Fruit fly (Drosophila melanogaster) S2 (cell line): ENCODE data around the gene Qsox2.

Experiments
- CG8478 ChIP-seq: fragments of >200 bp; optimal IDR thresholded peaks from 2 replicates; lab custom pipeline; 2018
- CTCF ChIP-seq, 2 experiments: fragments of >200 bp; optimal IDR thresholded peaks; 2 replicates each; lab custom pipeline; 2018

Qsox2 gene

dm6 chr3R:21939110-21939509, 25.6 kb downstream of the Qsox2 start:
- TF ChIP-seq CTCF (optimal IDR thresholded peaks at IDR 0.05; lab: Kevin White, UChicago) (no peak), CG8478 (lab: Kevin White, UChicago) (no peak)

- TF ChIP-seq CG8478 (lab: Kevin White, UChicago) (no peak), CTCF (optimal IDR thresholded peaks at IDR 0.05; lab: Kevin White, UChicago) (no peak)
Measured at dm6 chr3R:21940172-21940571, 26.6 kb downstream of the Qsox2 start.

- TF ChIP-seq CTCF (optimal IDR thresholded peaks at IDR 0.05; lab: Kevin White, UChicago) = no peak
- no peak for TF ChIP-seq CG8478 (lab: Kevin White, UChicago)
Measured at dm6 chr3R:21940884-21941390, 27.4 kb downstream of the Qsox2 start.

DNA sequence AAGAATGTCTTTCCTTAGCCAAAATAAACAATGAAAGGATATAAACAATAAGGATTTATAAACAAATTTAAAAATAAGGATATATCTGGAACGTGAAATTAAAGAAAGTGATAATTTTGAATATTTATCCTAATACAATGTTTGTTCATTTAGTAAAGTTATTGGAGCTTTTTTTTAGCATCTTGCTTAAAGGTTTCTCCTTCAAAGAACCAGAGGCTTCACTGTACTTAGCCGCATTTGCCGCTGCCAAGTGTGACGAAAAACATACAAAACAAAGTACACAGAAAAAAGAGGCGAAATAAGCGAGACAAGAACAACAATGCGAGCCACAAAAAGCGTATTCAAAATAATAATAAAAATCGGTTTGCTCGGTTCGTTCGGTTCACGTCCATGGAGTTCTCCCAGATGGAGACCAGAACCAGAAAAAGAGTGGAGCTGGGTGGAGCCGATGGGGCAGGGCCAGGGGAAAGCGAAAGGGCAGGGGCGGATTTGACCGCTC, 27.9 kb downstream of the Qsox2 start:
- no peak for TF ChIP-seq CG8478 (lab: Kevin White, UChicago)
- no peak for TF ChIP-seq CTCF (optimal IDR thresholded peaks at IDR 0.05; lab: Kevin White, UChicago)

dm6 chr3R:21943982-21944627, 30.6 kb downstream of the Qsox2 start:
- TF ChIP-seq CG8478 (lab: Kevin White, UChicago) (no peak), CTCF (optimal IDR thresholded peaks at IDR 0.05; lab: Kevin White, UChicago) (no peak)

- TF ChIP-seq CTCF (optimal IDR thresholded peaks at IDR 0.05; lab: Kevin White, UChicago) (no peak), CG8478 (lab: Kevin White, UChicago) (no peak)
Measured at dm6 chr3R:21944666-21945065, 31.1 kb downstream of the Qsox2 start.

DNA sequence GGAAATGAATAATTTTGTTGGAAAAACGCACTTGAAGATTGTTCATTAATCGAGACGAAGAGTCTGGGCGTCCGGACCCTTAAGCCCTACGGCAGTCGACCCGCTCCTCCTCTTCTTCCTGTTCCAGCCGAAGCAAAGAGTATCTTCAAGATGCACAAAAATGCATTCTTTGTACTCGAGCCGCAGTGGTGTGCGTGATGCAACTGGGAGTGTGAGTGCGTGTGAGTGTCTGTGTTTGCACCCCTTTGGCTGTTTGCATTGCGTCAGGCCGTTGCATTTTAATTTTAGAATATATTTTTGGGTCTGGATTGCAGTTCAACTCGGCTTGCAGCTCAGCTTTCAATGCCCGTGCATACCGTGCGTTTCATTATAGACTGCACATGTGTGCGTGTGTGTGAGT, 32.2 kb downstream of the Qsox2 start:
- TF ChIP-seq CTCF (optimal IDR thresholded peaks at IDR 0.05; lab: Kevin White, UChicago) (no peak), CG8478 (lab: Kevin White, UChicago) (no peak)

dm6 chr3R:21948081-21948480, 34.5 kb downstream of the Qsox2 start:
- TF ChIP-seq CG8478 (lab: Kevin White, UChicago) (no peak), CTCF (optimal IDR thresholded peaks at IDR 0.05; lab: Kevin White, UChicago) (no peak)

dm6 chr3R:21948691-21949560, 35.4 kb downstream of the Qsox2 start, which contains the start of gene Eip93F:
TSS of gene Eip93F (plus strand) at chr3R:21949114.
- TF ChIP-seq CTCF (optimal IDR thresholded peaks at IDR 0.05; lab: Kevin White, UChicago) (no peak), CG8478 (lab: Kevin White, UChicago) (no peak)

DNA sequence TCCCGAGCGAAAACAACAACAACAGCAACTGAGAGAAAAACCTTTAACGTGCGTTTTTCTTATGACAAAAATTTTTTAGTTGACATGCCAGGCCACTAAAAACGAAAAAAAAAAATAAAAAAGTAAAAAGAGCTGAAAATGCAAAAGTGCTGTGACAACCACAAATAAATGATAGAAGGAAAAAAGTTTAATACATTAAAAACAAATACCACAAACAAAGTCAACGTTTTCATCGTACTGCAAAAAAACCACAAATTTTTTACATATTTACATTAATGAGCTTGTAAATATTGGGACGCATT, 36.0 kb downstream of the Qsox2 start:
- TF ChIP-seq CG8478 (lab: Kevin White, UChicago) = no peak
- no peak for TF ChIP-seq CTCF (optimal IDR thresholded peaks at IDR 0.05; lab: Kevin White, UChicago)

DNA sequence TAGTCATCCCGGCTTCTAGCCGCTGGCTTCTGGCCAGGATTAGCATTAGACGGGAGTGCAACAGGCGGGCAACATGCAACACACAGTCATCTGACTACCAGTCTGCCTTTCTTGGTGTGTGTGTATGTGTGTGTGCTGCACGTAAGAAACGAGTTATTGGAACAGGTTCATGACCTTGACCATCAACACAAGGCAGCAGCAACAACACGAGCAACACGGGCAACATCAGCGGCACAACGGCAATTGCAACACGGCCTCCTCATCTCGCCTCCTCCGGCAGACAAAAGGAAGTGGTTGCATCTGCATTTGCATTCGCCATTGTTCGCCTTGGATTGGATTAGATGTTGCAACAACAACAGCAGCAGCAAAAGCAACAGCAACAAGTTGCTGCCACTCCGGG, 37.8 kb downstream of the Qsox2 start:
- TF ChIP-seq CTCF (optimal IDR thresholded peaks at IDR 0.05; lab: Kevin White, UChicago) (no peak), CG8478 (lab: Kevin White, UChicago) (no peak)

DNA sequence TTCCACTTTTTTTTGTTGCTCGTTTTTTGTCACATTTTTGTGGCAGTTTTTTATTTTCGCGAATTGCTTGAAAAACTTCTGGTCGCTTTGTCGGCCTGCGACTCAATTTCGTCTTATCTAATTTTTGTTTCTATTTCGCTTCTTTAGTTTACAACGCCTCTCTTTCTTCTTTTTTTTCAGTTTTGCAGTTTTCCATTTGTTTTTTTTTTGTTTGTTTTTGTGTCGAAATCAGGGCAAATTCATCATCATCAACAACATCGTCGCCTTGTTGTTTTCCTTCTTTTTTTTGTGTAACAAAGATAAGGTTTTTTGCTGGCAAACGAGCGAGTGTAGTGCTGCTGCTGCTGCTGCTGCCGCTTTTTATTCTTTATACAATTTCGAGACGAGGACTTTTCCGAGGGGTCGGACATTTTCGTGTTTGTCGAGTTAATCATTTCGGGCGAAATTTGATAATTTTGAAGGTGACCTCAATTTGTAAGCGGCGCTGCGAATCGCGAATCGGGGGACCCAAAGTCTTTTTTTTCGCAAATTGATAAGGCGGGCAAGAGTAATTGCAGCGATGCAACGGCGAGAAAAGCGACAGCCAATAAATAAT, 40.6 kb downstream of the Qsox2 start:
- TF ChIP-seq CG8478 (lab: Kevin White, UChicago) (no peak), CTCF (optimal IDR thresholded peaks at IDR 0.05; lab: Kevin White, UChicago) (no peak)

- TF ChIP-seq CG8478 (lab: Kevin White, UChicago) (no peak), CTCF (optimal IDR thresholded peaks at IDR 0.05; lab: Kevin White, UChicago) (no peak)
Measured at dm6 chr3R:21956340-21956739, 42.8 kb downstream of the Qsox2 start.

DNA sequence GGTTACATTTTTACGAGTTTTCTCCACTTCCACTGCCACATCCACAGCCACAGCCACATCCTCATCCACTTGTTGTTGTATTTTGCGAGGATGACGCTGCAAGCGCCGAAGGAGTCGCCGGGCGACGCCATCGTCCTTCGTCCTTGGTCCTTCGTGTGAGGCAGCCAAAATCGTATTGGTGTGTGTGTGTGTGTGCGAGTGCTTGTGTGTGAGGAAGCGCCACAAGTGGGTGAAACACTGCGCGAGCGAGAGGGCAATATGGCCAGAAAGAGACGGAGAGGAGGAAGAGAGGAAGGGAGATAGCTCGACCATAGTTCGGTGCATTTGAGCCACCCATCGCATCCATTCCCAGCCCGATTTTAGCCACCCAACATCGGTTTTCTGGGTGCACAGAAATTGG, 50.8 kb downstream of the Qsox2 start:
- TF ChIP-seq CTCF (optimal IDR thresholded peaks at IDR 0.05; lab: Kevin White, UChicago) (no peak), CG8478 (lab: Kevin White, UChicago) (no peak)
